Worm (Caenorhabditis elegans): Measurements from ENCODE around the gene ZK945.6.

ce11 chrII:10106870-10107269 lies at the start of gene ZK945.6:
- no peak for TF ChIP-seq somi-1 (GFP tag; optimal IDR thresholded peaks at IDR 0.05)
- no peak for TF ChIP-seq nhr-80 (tag; optimal IDR thresholded peaks at IDR 0.05)
- TF ChIP-seq ztf-22 (GFP tag; optimal IDR thresholded peaks at IDR 0.05): no peak
- no peak for TF ChIP-seq die-1 (tag; optimal IDR thresholded peaks at IDR 0.05)
- no peak for TF ChIP-seq madf-8 (GFP tag; conservative IDR thresholded peaks at IDR 0.05)
- TF ChIP-seq aptf-3 (GFP tag; IDR thresholded peaks at IDR 0.05): no peak
- TF ChIP-seq dpl-1 (GFP tag; optimal IDR thresholded peaks at IDR 0.05): no peak

Measured in whole organism, young adult.